Worm (Caenorhabditis elegans) whole organism, L1 larva: ENCODE data around the gene tbc-14.

Experiments used
- C34B4.2 ChIP-seq: sonication (generic microtip); optimal IDR thresholded peaks from 2 replicates; lab custom pipeline; 2017; ENCODE audit warnings: mild to moderate bottlenecking, missing genetic modification characterization, missing compliant biosample characterization
- efl-3 ChIP-seq: fragments of 200-800 bp; sonication (Bioruptor generic); optimal IDR thresholded peaks from 2 replicates; lab custom pipeline; 2018; ENCODE audit warnings: mild to moderate bottlenecking, missing genetic modification characterization, missing compliant biosample characterization
- lin-35 ChIP-seq, 2 experiments: fragments of 150-350 bp; optimal IDR thresholded peaks; 2 replicates each; lab custom pipeline; 2014; ENCODE audit warnings: missing biosample characterization in 2 of 2, missing genetic modification characterization in 2 of 2, missing genetic modification reagents in 2 of 2
- mab-9 ChIP-seq: fragments of 200-800 bp; sonication (Bioruptor generic); IDR thresholded peaks from 2 replicates; pipeline ENCODE4 v1.3.6; 2022; ENCODE audit warnings: missing genetic modification reagents, missing genetic modification characterization, missing compliant biosample characterization
- nhr-11 ChIP-seq: fragments of 150-350 bp; optimal IDR thresholded peaks from 2 replicates; lab custom pipeline; 2014; ENCODE audit warnings: missing biosample characterization, missing genetic modification characterization
- nhr-19 ChIP-seq: fragments of 200-800 bp; sonication (Bioruptor generic); conservative IDR thresholded peaks from 2 replicates; pipeline ENCODE4 v1.3.6; 2022; ENCODE audit warnings: missing genetic modification characterization, missing compliant biosample characterization
- nhr-84 ChIP-seq: sonication (generic microtip); optimal IDR thresholded peaks from 2 replicates; lab custom pipeline; 2017; ENCODE audit warnings: missing biosample characterization, missing genetic modification characterization
- sptf-1 ChIP-seq: fragments of 150-350 bp; optimal IDR thresholded peaks from 2 replicates; lab custom pipeline; 2014; ENCODE audit warnings: missing biosample characterization, missing genetic modification characterization
- tlp-1 ChIP-seq: fragments of 150-350 bp; optimal IDR thresholded peaks from 2 replicates; lab custom pipeline; 2014; ENCODE audit warnings: missing biosample characterization, missing genetic modification characterization
- unc-30 ChIP-seq: sonication (generic microtip); optimal IDR thresholded peaks from 2 replicates; lab custom pipeline; 2017; ENCODE audit warnings: missing biosample characterization, missing genetic modification characterization
- zip-4 ChIP-seq: fragments of 200-800 bp; sonication (Bioruptor generic); optimal IDR thresholded peaks from 2 replicates; lab custom pipeline; 2018; ENCODE audit warnings: mild to moderate bottlenecking, missing genetic modification characterization, moderate library complexity, missing compliant biosample characterization

The tbc-14 gene

ce11 chrII:13401549-13401948 is 45.8 kb downstream of the tbc-14 start:
- no peak for TF ChIP-seq unc-30
- TF ChIP-seq C34B4.2: no peak
- no peak for TF ChIP-seq efl-3 (GFP tag; lab: Kevin White, UChicago)
- no peak for TF ChIP-seq tlp-1 (tag; lab: Kevin White, UChicago)

- TF ChIP-seq C34B4.2 (no peak), efl-3 (GFP tag; lab: Kevin White, UChicago) (no peak), mab-9 (GFP tag; lab: Robert Waterston, UW) (no peak), nhr-84 (no peak), nhr-19 (GFP tag; lab: Robert Waterston, UW) (no peak), sptf-1 (tag; lab: Kevin White, UChicago) (no peak), nhr-11 (no peak), zip-4 (no peak), lin-35 (GFP tag; optimal IDR thresholded peaks at IDR 0.05; lab: Kevin White, UChicago) (no peak)
Observed at ce11 chrII:13389461-13389860, 57.9 kb downstream of the tbc-14 start, which contains the start of gene Y48C3A.14. Gene Y48C3A.14 (plus strand): TSS chrII:13389761.
